Worm (Caenorhabditis elegans) whole organism, L1 larva: ENCODE data around the gene test-1.

ENCODE experiments used
- C04F5.9 ChIP-seq: sonication (generic microtip); optimal IDR thresholded peaks from 2 replicates; lab custom pipeline; 2016; ENCODE audit warnings: missing genetic modification characterization, missing compliant biosample characterization
- C34B4.2 ChIP-seq: sonication (generic microtip); optimal IDR thresholded peaks from 2 replicates; lab custom pipeline; 2017; ENCODE audit warnings: mild to moderate bottlenecking, missing genetic modification characterization, missing compliant biosample characterization
- F16B12.6 ChIP-seq: fragments of 150-350 bp; optimal IDR thresholded peaks from 2 replicates; lab custom pipeline; 2014; ENCODE audit warnings: missing biosample characterization, missing genetic modification characterization
- Y116A8C.19 ChIP-seq: sonication (generic microtip); optimal IDR thresholded peaks from 2 replicates; lab custom pipeline; 2016; ENCODE audit warnings: missing compliant biosample characterization, missing genetic modification characterization, borderline replicate concordance
- blmp-1 ChIP-seq: fragments of 150-350 bp; optimal IDR thresholded peaks from 2 replicates; lab custom pipeline; 2014; ENCODE audit warnings: missing biosample characterization, missing genetic modification characterization
- ceh-8 ChIP-seq: fragments of 200-800 bp; sonication (Bioruptor generic); optimal IDR thresholded peaks from 2 replicates; lab custom pipeline; 2018; ENCODE audit warnings: mild to moderate bottlenecking, missing genetic modification characterization, moderate library complexity, missing compliant biosample characterization
- ceh-82 ChIP-seq, 3 experiments: fragments of 150-350 bp in 1 of 3; sonication (generic microtip) in 2 of 3; optimal IDR thresholded peaks; 2 replicates each; lab custom pipeline; 2014 to 2017; ENCODE audit warnings: missing biosample characterization in 3 of 3, missing genetic modification characterization in 3 of 3
- ceh-88 ChIP-seq: fragments of 200-800 bp; sonication (Bioruptor generic); IDR thresholded peaks from 2 replicates; pipeline ENCODE4 v1.3.6; 2022; ENCODE audit warnings: missing genetic modification characterization, missing compliant biosample characterization
- ceh-90 ChIP-seq: sonication (generic microtip); optimal IDR thresholded peaks from 2 replicates; lab custom pipeline; 2016; ENCODE audit warnings: missing genetic modification characterization, missing compliant biosample characterization
- dpl-1 ChIP-seq, 3 experiments: fragments of 150-350 bp in 2 of 3; sonication (generic microtip) in 1 of 3; optimal IDR thresholded peaks; 2 replicates each; lab custom pipeline; 2014 to 2017; ENCODE audit warnings: missing biosample characterization in 3 of 3, missing genetic modification characterization in 3 of 3, missing genetic modification reagents in 3 of 3
- efl-1 ChIP-seq, 4 experiments: fragments of 150-350 bp; optimal IDR thresholded peaks in 3 of 4; peaks in 1 of 4; 1 replicate in 1 of 4; 2 replicates in 3 of 4; lab custom pipeline; 2014; ENCODE audit warnings: missing biosample characterization in 2 of 4, missing genetic modification characterization in 2 of 4, missing genetic modification reagents in 2 of 4
- efl-3 ChIP-seq: fragments of 200-800 bp; sonication (Bioruptor generic); optimal IDR thresholded peaks from 2 replicates; lab custom pipeline; 2018; ENCODE audit warnings: mild to moderate bottlenecking, missing genetic modification characterization, missing compliant biosample characterization
- elt-2 ChIP-seq: sonication (generic microtip); optimal IDR thresholded peaks from 2 replicates; lab custom pipeline; 2016; ENCODE audit warnings: missing genetic modification characterization, mild to moderate bottlenecking, inconsistent platforms, missing compliant biosample characterization, missing genetic modification reagents
- elt-3 ChIP-seq, 6 experiments: fragments of 150-350 bp in 1 of 6; sonication (generic microtip); optimal IDR thresholded peaks; 2 replicates each; lab custom pipeline; 2017 to 2018; ENCODE audit warnings: missing biosample characterization in 6 of 6, missing genetic modification characterization in 6 of 6, inconsistent platforms in 1 of 6
- ets-5 ChIP-seq: fragments of 200-800 bp; sonication (Bioruptor generic); IDR thresholded peaks from 2 replicates; pipeline ENCODE4 v1.3.6; 2022; ENCODE audit warnings: missing genetic modification characterization, missing compliant biosample characterization
- fkh-10 ChIP-seq: sonication (generic microtip); optimal IDR thresholded peaks from 2 replicates; lab custom pipeline; 2017; ENCODE audit warnings: missing biosample characterization, missing genetic modification reagents, missing genetic modification characterization
- fkh-8 ChIP-seq: sonication (generic microtip); optimal IDR thresholded peaks from 2 replicates; lab custom pipeline; 2016; ENCODE audit warnings: mild to moderate bottlenecking, missing genetic modification characterization, missing compliant biosample characterization
- grh-1 ChIP-seq: fragments of 200-800 bp; sonication (Bioruptor generic); IDR thresholded peaks from 2 replicates; pipeline ENCODE4 v1.3.6; 2022; ENCODE audit warnings: missing genetic modification reagents, missing genetic modification characterization, missing compliant biosample characterization
- hpl-2 ChIP-seq: fragments of 150-350 bp; optimal IDR thresholded peaks from 2 replicates; lab custom pipeline; 2014; ENCODE audit warnings: missing biosample characterization, missing genetic modification reagents, missing genetic modification characterization
- isw-1 ChIP-seq: fragments of 200-800 bp; sonication (Bioruptor generic); IDR thresholded peaks from 2 replicates; pipeline ENCODE4 v1.3.6; 2022; ENCODE audit warnings: missing genetic modification characterization, missing compliant biosample characterization
- jun-1 ChIP-seq: fragments of 150-350 bp; optimal IDR thresholded peaks from 2 replicates; lab custom pipeline; 2014; ENCODE audit warnings: missing biosample characterization, missing genetic modification reagents, missing genetic modification characterization
- lin-15B ChIP-seq: fragments of 150-350 bp; sonication (generic microtip); optimal IDR thresholded peaks from 3 replicates; lab custom pipeline; 2014; ENCODE audit warnings: missing biosample characterization, missing genetic modification characterization
- nhr-19 ChIP-seq: fragments of 200-800 bp; sonication (Bioruptor generic); conservative IDR thresholded peaks from 2 replicates; pipeline ENCODE4 v1.3.6; 2022; ENCODE audit warnings: missing genetic modification characterization, missing compliant biosample characterization
- nhr-76 ChIP-seq: sonication (generic microtip); optimal IDR thresholded peaks from 2 replicates; lab custom pipeline; 2017; ENCODE audit warnings: missing biosample characterization, missing genetic modification characterization
- nhr-77 ChIP-seq: fragments of 150-350 bp; optimal IDR thresholded peaks from 2 replicates; lab custom pipeline; 2014; ENCODE audit warnings: missing biosample characterization, missing genetic modification characterization
- nhr-84 ChIP-seq: sonication (generic microtip); optimal IDR thresholded peaks from 2 replicates; lab custom pipeline; 2017; ENCODE audit warnings: missing biosample characterization, missing genetic modification characterization
- nhr-90 ChIP-seq: sonication (generic microtip); optimal IDR thresholded peaks from 2 replicates; lab custom pipeline; 2016; ENCODE audit warnings: mild to moderate bottlenecking, missing genetic modification characterization, missing compliant biosample characterization; ENCODE audit not compliant: poor library complexity
- pag-3 ChIP-seq: sonication (generic microtip); optimal IDR thresholded peaks from 2 replicates; lab custom pipeline; 2017; ENCODE audit warnings: missing genetic modification characterization, mild to moderate bottlenecking, missing compliant biosample characterization, antibody characterized with exemption, borderline replicate concordance; ENCODE audit not compliant: insufficient read depth
- pqm-1 ChIP-seq: sonication (generic microtip); optimal IDR thresholded peaks from 3 replicates; lab custom pipeline; 2017; ENCODE audit warnings: missing biosample characterization, missing genetic modification characterization
- snu-23 ChIP-seq: sonication (generic microtip); optimal IDR thresholded peaks from 2 replicates; lab custom pipeline; 2016; ENCODE audit warnings: missing genetic modification characterization, missing compliant biosample characterization
- sptf-1 ChIP-seq: fragments of 150-350 bp; optimal IDR thresholded peaks from 2 replicates; lab custom pipeline; 2014; ENCODE audit warnings: missing biosample characterization, missing genetic modification characterization
- tbx-2 ChIP-seq: sonication (generic microtip); optimal IDR thresholded peaks from 2 replicates; lab custom pipeline; 2016; ENCODE audit warnings: missing genetic modification characterization, missing compliant biosample characterization
- tlp-1 ChIP-seq: fragments of 150-350 bp; optimal IDR thresholded peaks from 2 replicates; lab custom pipeline; 2014; ENCODE audit warnings: missing biosample characterization, missing genetic modification characterization
- zip-4 ChIP-seq: fragments of 200-800 bp; sonication (Bioruptor generic); optimal IDR thresholded peaks from 2 replicates; lab custom pipeline; 2018; ENCODE audit warnings: mild to moderate bottlenecking, missing genetic modification characterization, moderate library complexity, missing compliant biosample characterization
- ztf-11 ChIP-seq, 2 experiments: sonication (generic microtip); optimal IDR thresholded peaks; 2 replicates each; lab custom pipeline; 2016 to 2017; ENCODE audit warnings: missing genetic modification characterization in 2 of 2, missing biosample characterization in 1 of 2, missing compliant biosample characterization in 1 of 2

test-1 gene

DNA sequence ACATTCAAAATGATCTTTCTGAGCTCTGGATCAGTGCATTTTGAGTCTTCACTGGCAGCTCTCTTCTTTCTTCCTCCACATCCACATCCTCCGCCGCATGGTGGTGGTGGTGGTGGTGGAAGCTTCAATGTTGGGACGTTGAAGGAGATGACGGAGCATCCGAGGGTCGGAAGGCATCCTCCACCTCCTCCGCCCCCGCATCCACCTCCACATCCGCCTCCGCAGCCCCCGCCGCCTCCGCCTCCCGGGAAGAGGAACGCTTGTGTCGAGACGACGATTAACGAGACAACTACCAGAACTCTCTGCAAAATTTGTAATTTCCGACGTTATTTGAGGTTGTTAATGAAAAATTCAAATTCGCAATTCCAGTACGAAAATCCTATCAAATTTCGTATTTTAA lies 9.4 kb upstream of the test-1 start (continued):
- no peak for TF ChIP-seq elt-2
- no peak for TF ChIP-seq C34B4.2 (tag; lab: Kevin White, UChicago)

DNA sequence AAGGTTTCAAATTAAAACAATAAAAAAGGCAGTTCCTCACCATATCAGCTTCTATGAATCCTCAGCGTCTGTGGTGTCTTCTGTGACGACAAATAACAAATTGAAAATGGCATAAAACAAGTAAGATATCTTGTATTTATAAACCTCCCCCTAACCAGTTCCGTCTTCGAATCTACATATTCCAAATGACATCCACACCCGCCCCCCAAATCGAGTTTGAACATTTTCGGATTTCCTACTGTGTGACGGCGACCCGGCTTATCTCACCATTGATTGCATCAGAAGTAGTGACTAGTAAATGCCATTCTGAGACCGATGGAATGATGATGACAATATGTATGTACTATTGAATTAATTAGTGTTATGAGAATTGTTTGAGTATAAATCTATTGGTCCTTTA lies 8.0 kb upstream of the test-1 start, which contains the start of gene grl-20:
Gene grl-20 (minus strand): TSS at position 101 of the 400 bp plus-strand sequence.
- no peak for TF ChIP-seq grh-1 (GFP tag; lab: Robert Waterston, UW)
- TF ChIP-seq pqm-1, result no peak
- no peak for TF ChIP-seq fkh-10 (GFP tag; lab: Kevin White, UChicago)
- TF ChIP-seq sptf-1 (tag; lab: Kevin White, UChicago), result no peak
- no peak for TF ChIP-seq tlp-1 (tag; lab: Kevin White, UChicago)
- TF ChIP-seq fkh-8 (tag; lab: Kevin White, UChicago), result no peak
- TF ChIP-seq ceh-8 (GFP tag; lab: Kevin White, UChicago), result no peak
- no peak for TF ChIP-seq efl-3
- no peak for TF ChIP-seq nhr-77 (tag; lab: Kevin White, UChicago)
- TF ChIP-seq dpl-1 (GFP tag; optimal IDR thresholded peaks at IDR 0.05; lab: Kevin White, UChicago), result no peak
- no peak for TF ChIP-seq elt-2
- TF ChIP-seq, all 84 proteins: peak for 0

DNA sequence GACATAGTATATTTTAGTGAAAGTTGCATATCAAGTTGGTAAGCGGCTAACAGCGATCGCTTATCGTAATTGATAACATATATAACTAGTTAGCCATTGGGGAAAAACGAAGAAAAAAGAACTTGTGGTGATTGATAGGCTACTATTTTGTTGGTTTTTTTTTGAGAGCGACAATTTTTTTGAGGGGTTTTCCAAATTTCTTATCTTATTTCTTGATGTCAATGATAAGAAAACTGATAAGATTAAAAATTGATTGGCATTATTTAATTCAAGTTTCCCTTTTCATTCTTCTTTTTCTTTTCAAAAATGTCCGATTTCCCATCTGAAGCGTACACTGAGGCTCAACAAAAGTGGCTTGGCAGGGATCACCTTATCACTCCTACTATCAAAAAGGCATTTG lies 6.0 kb upstream of the test-1 start, which contains the start of gene prmt-6:
Gene prmt-6 (plus strand): TSS at position 252 of the 400 bp plus-strand sequence.
- TF ChIP-seq ceh-8 (GFP tag; lab: Kevin White, UChicago) (no peak), elt-2 (peak; percentile 72), elt-3 (tag; optimal IDR thresholded peaks at IDR 0.05; lab: Kevin White, UChicago) (peak in 3 of 6 experiments; percentile 14 to 84 (median 36)), nhr-76 (tag; lab: Kevin White, UChicago) (no peak), blmp-1 (tag; lab: Kevin White, UChicago) (peak; percentile 28)
- TF ChIP-seq, all 84 proteins: peak for 3

- TF ChIP-seq tlp-1 (tag; lab: Kevin White, UChicago), result no peak
- no peak for TF ChIP-seq tbx-2 (tag; lab: Kevin White, UChicago)
- no peak for TF ChIP-seq ceh-90 (tag; lab: Kevin White, UChicago)
- TF ChIP-seq nhr-90 (tag; lab: Kevin White, UChicago), result no peak
- TF ChIP-seq nhr-84 (tag; lab: Kevin White, UChicago), result no peak
- no peak for TF ChIP-seq F16B12.6 (tag; lab: Kevin White, UChicago)
- no peak for TF ChIP-seq isw-1 (GFP tag; lab: Robert Waterston, UW)
- no peak for TF ChIP-seq pag-3 (tag; lab: Kevin White, UChicago)
- TF ChIP-seq dpl-1 (GFP tag; optimal IDR thresholded peaks at IDR 0.05; lab: Kevin White, UChicago), result no peak
- TF ChIP-seq ets-5 (GFP tag; lab: Robert Waterston, UW), result no peak
- TF ChIP-seq nhr-19 (GFP tag; lab: Robert Waterston, UW), result no peak
- no peak for TF ChIP-seq ceh-88 (GFP tag; lab: Robert Waterston, UW)
- TF ChIP-seq, all 84 proteins: peak for 0
Measured at ce11 chrIV:2133431-2133940, 3.3 kb upstream of the test-1 start, which contains the start of gene C23H5.12. Gene C23H5.12 (plus strand): TSS chrIV:2133481.

DNA sequence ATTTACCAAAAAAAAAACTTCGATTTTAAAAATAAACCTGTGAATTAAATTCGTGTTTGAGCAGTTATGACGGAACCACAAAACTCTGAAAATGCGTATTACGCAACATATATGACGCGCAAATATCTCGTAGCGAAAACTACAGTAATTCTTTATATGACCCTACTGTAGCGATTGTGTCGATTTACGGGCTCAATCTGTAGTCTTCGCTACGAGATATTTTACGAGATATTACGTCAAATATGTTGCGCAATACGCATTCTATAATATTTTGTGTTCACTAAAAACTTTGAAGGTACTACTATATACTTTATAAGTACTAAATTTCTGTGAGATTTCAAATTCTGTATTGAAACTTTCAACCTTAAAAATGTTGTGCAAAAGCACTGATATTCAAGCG lies 727 bp downstream of the test-1 start:
- TF ChIP-seq lin-15B (tag; lab: Kevin White, UChicago) (no peak), fkh-8 (tag; lab: Kevin White, UChicago) (no peak), hpl-2 (no peak), ceh-8 (GFP tag; lab: Kevin White, UChicago) (no peak), jun-1 (tag; lab: Kevin White, UChicago) (no peak), ztf-11 (tag; optimal IDR thresholded peaks at IDR 0.05; lab: Kevin White, UChicago) (no peak), pag-3 (tag; lab: Kevin White, UChicago) (no peak), fkh-10 (GFP tag; lab: Kevin White, UChicago) (no peak), grh-1 (GFP tag; lab: Robert Waterston, UW) (no peak)

ce11 chrIV:2140543-2140942 lies 3.8 kb downstream of the test-1 start, which contains the start of gene C54E4.12:
Gene C54E4.12 (minus strand): TSS chrIV:2140643.
- TF ChIP-seq zip-4 (GFP tag; lab: Kevin White, UChicago) (no peak), C04F5.9 (tag; lab: Kevin White, UChicago) (no peak), nhr-77 (tag; lab: Kevin White, UChicago) (no peak), Y116A8C.19 (tag; lab: Kevin White, UChicago) (no peak), efl-1 (optimal IDR thresholded peaks at IDR 0.05; lab: Kevin White, UChicago) (no peak), efl-1 (GFP tag; optimal IDR thresholded peaks at IDR 0.05 in 1 of 2; lab: Kevin White, UChicago) (peak in 1 of 2 experiments; percentile 65), snu-23 (no peak), ztf-11 (tag; optimal IDR thresholded peaks at IDR 0.05; lab: Kevin White, UChicago) (no peak), ceh-82 (tag; optimal IDR thresholded peaks at IDR 0.05; lab: Kevin White, UChicago) (no peak), blmp-1 (tag; lab: Kevin White, UChicago) (peak; percentile 12)
